Fruit fly (Drosophila melanogaster): Measurements from ENCODE around the gene Gp93.

The Gp93 gene

dm6 chr3R:27937752-27938694 lies 10.5 kb upstream of the Gp93 start, which contains the start of the genes NSD and BOD1 (continued):
- TF ChIP-seq CG1233 (GFP tag; optimal IDR thresholded peaks at IDR 0.05) (peak; percentile 35), YL-1 (GFP tag; optimal IDR thresholded peaks at IDR 0.05) (peak; percentile 68), Nf-YB (GFP tag; optimal IDR thresholded peaks at IDR 0.05) (no peak), dpn (GFP tag; optimal IDR thresholded peaks at IDR 0.05) (peak in 1 of 2 experiments; percentile 47), Hmx (GFP tag; optimal IDR thresholded peaks at IDR 0.05) (no peak), CG14014 (GFP tag; IDR thresholded peaks at IDR 0.05) (peak; percentile 63; the same call in 1 of the 2 replicates), CG2889 (GFP tag; IDR thresholded peaks at IDR 0.05) (0 out of 3 replicates have a peak, but pooled peaks have one; percentile 48), CG31441 (GFP tag; IDR thresholded peaks at IDR 0.05) (no peak; the same call in 1 of the 2 replicates), Bgb (GFP tag; IDR thresholded peaks at IDR 0.05; ENCODE audit: partially characterized antibody) (peak; percentile 98), CG15073 (GFP tag; optimal IDR thresholded peaks at IDR 0.05) (no peak), CG4424 (GFP tag; optimal IDR thresholded peaks at IDR 0.05) (peak; percentile 61), p53 (GFP tag; optimal IDR thresholded peaks at IDR 0.05) (no peak), MBD-R2 (GFP tag; IDR thresholded peaks at IDR 0.05) (peak; percentile 88), Sox102F (GFP tag; optimal IDR thresholded peaks at IDR 0.05) (peak; percentile 40), CG17829 (tag; optimal IDR thresholded peaks at IDR 0.05) (peak; percentile 49), CG7372 (GFP tag; IDR thresholded peaks at IDR 0.05) (peak; percentile 53; the same call in 1 of the 2 replicates), Doc2 (GFP tag; IDR thresholded peaks at IDR 0.05) (no peak), Asciz (GFP tag; optimal IDR thresholded peaks at IDR 0.05) (no peak), tin (GFP tag; optimal IDR thresholded peaks at IDR 0.05) (peak; percentile 64), amos (GFP tag; IDR thresholded peaks at IDR 0.05; ENCODE audit: partially characterized antibody) (peak; percentile 98), rib (GFP tag; IDR thresholded peaks at IDR 0.05) (no peak), CG4328 (GFP tag; optimal IDR thresholded peaks at IDR 0.05) (peak; percentile 18), Trl (optimal IDR thresholded peaks at IDR 0.05) (no peak), Trl (GFP tag; optimal IDR thresholded peaks at IDR 0.05) (no peak), Hmr (GFP tag; optimal IDR thresholded peaks at IDR 0.05) (peak; percentile 56), CG18619 (GFP tag; optimal IDR thresholded peaks at IDR 0.05) (peak; percentile 37), CG30403 (GFP tag; optimal IDR thresholded peaks at IDR 0.05) (peak; percentile 61), CG13287 (GFP tag; IDR thresholded peaks at IDR 0.05; ENCODE audit: partially characterized antibody) (peak; percentile 85), fd3F (GFP tag; optimal IDR thresholded peaks at IDR 0.05) (no peak), sens-2 (GFP tag; IDR thresholded peaks at IDR 0.05) (no peak), CG17361 (GFP tag; IDR thresholded peaks at IDR 0.05) (peak; percentile 87; the same call in 2 of the 3 replicates), wor (GFP tag; IDR thresholded peaks at IDR 0.05) (peak; percentile 27; the same call in 1 of the 2 replicates), CG7987 (GFP tag; optimal IDR thresholded peaks at IDR 0.05) (peak; percentile 20), usp (GFP tag; optimal IDR thresholded peaks at IDR 0.05) (no peak), CG10267 (tag; optimal IDR thresholded peaks at IDR 0.05) (peak; percentile 35), CG6689 (GFP tag; IDR thresholded peaks at IDR 0.05) (0 out of 2 replicates have a peak, but pooled peaks have one; percentile 19), CrebB (tag; optimal IDR thresholded peaks at IDR 0.05) (no peak), sc (optimal IDR thresholded peaks at IDR 0.05) (no peak), sc (GFP tag; optimal IDR thresholded peaks at IDR 0.05) (no peak), ERR (GFP tag; optimal IDR thresholded peaks at IDR 0.05) (no peak), az2 (GFP tag; optimal IDR thresholded peaks at IDR 0.05) (peak; percentile 57), CG18476 (GFP tag; optimal IDR thresholded peaks at IDR 0.05) (no peak), pita (GFP tag; optimal IDR thresholded peaks at IDR 0.05) (peak; percentile 43), ac (GFP tag; optimal IDR thresholded peaks at IDR 0.05) (no peak), Max (GFP tag; optimal IDR thresholded peaks at IDR 0.05) (no peak), CG7963 (GFP tag; IDR thresholded peaks at IDR 0.05; ENCODE audit: partially characterized antibody) (peak; percentile 96), Chrac-16 (GFP tag; optimal IDR thresholded peaks at IDR 0.05) (peak; percentile 23), Mrtf (GFP tag; IDR thresholded peaks at IDR 0.05) (peak; percentile 40; the same call in 1 of the 3 replicates)

Data from whole organism, embryonic.